Worm (Caenorhabditis elegans) whole organism, L4/young adult: ENCODE data around the gene Y72A10A.1.

Source experiments
- W03F9.2 ChIP-seq: fragments of 150-350 bp; optimal IDR thresholded peaks from 2 replicates; lab custom pipeline; 2014; ENCODE audit warnings: missing biosample characterization, missing genetic modification characterization
- dao-5 ChIP-seq: sonication (generic microtip); optimal IDR thresholded peaks from 2 replicates; lab custom pipeline; 2016; ENCODE audit warnings: missing genotype, missing genetic modification characterization, moderate library complexity, missing compliant biosample characterization
- him-1 ChIP-seq: sonication (generic microtip); optimal IDR thresholded peaks from 2 replicates; lab custom pipeline; 2016; ENCODE audit warnings: missing genotype, missing genetic modification reagents, missing genetic modification characterization, missing compliant biosample characterization

- TF ChIP-seq him-1 (tag; lab: Kevin White, UChicago) (no peak), W03F9.2 (no peak), dao-5 (no peak)
These were observed 19.3 kb upstream of the Y72A10A.1 start for ce11 chrX:6157411-6157916.
